Worm (Caenorhabditis elegans): ENCODE results near the gene sqst-2.

ce11 chrIV:7291957-7292356 is 36.8 kb downstream of the sqst-2 start, which contains the start of gene F42C5.4:
- TF ChIP-seq nhr-28 (tag; optimal IDR thresholded peaks at IDR 0.05): no peak
- no peak for TF ChIP-seq nfya-1 (tag; optimal IDR thresholded peaks at IDR 0.05; ENCODE audit: insufficient read depth)
- TF ChIP-seq fos-1 (tag; optimal IDR thresholded peaks at IDR 0.05): no peak
- TF ChIP-seq skn-1 (tag; optimal IDR thresholded peaks at IDR 0.05): no peak
- TF ChIP-seq aly-2 (tag; optimal IDR thresholded peaks at IDR 0.05): no peak
- no peak for TF ChIP-seq tbx-2 (tag; optimal IDR thresholded peaks at IDR 0.05)
- no peak for TF ChIP-seq ztf-4 (tag; optimal IDR thresholded peaks at IDR 0.05)
- TF ChIP-seq ZK546.5 (tag; optimal IDR thresholded peaks at IDR 0.05): no peak
- no peak for TF ChIP-seq nhr-43 (tag; optimal IDR thresholded peaks at IDR 0.05; ENCODE audit: poor library complexity, severe bottlenecking)
- no peak for TF ChIP-seq sea-2 (GFP tag; optimal IDR thresholded peaks at IDR 0.05)
- TF ChIP-seq R02D3.7 (tag; optimal IDR thresholded peaks at IDR 0.05): no peak
- TF ChIP-seq elt-1 (tag; optimal IDR thresholded peaks at IDR 0.05): no peak
